Fruit fly (Drosophila melanogaster) whole organism, wandering third instar larva: ENCODE results near the gene Gr98b.

Experiments
- CG9705 ChIP-seq: fragments of 200-800 bp; sonication (Bioruptor generic); optimal IDR thresholded peaks from 2 replicates; lab custom pipeline; 2018; ENCODE audit warnings: missing biosample characterization, mild to moderate bottlenecking, missing genetic modification characterization
- Hnf4 ChIP-seq: fragments of 200-800 bp; sonication (Bioruptor generic); optimal IDR thresholded peaks from 2 replicates; lab custom pipeline; 2016; ENCODE audit warnings: missing biosample characterization, mild to moderate bottlenecking, missing genetic modification characterization
- Hr78 ChIP-seq: fragments of >200 bp; optimal IDR thresholded peaks from 2 replicates; lab custom pipeline; 2017; ENCODE audit warnings: missing biosample characterization, missing genetic modification characterization
- Mio ChIP-seq: sonication (Bioruptor generic); optimal IDR thresholded peaks from 2 replicates; lab custom pipeline; 2016; ENCODE audit warnings: missing biosample characterization, missing genetic modification characterization
- N ChIP-seq: fragments of >200 bp; optimal IDR thresholded peaks from 2 replicates; lab custom pipeline; 2018; ENCODE audit warnings: missing biosample characterization, missing external identifiers, missing genetic modification characterization
- OdsH ChIP-seq: fragments of 200-800 bp; sonication (Bioruptor generic); optimal IDR thresholded peaks from 2 replicates; lab custom pipeline; 2016; ENCODE audit warnings: missing biosample characterization, mild to moderate bottlenecking, missing genetic modification characterization
- Sp1 ChIP-seq: fragments of 200-800 bp; sonication (Bioruptor generic); optimal IDR thresholded peaks from 3 replicates; lab custom pipeline; 2019; ENCODE audit warnings: missing biosample characterization, mild to moderate bottlenecking, missing genetic modification characterization, moderate library complexity
- br ChIP-seq: fragments of 200-800 bp; sonication (Bioruptor generic); optimal IDR thresholded peaks from 2 replicates; lab custom pipeline; 2016; ENCODE audit warnings: missing biosample characterization, missing genetic modification characterization
- brk ChIP-seq: fragments of 200-800 bp; sonication (Bioruptor generic); optimal IDR thresholded peaks from 2 replicates; lab custom pipeline; 2016; ENCODE audit warnings: missing biosample characterization, mild to moderate bottlenecking, missing genetic modification characterization
- dl ChIP-seq, 2 experiments: fragments of 175-275, 200-275 bp in 1 of 2; fragments of 200-275 bp in 1 of 2; sonication (Bioruptor generic); optimal IDR thresholded peaks; lab custom pipeline; 2018; ENCODE audit warnings: mild to moderate bottlenecking in 2 of 2, missing biosample characterization in 2 of 2, missing genetic modification characterization in 2 of 2, moderate library complexity in 2 of 2; ENCODE audit not compliant: partially characterized antibody in 2 of 2, insufficient read depth in 1 of 2
- fru ChIP-seq: fragments of 200-800 bp; sonication (Bioruptor generic); optimal IDR thresholded peaks from 3 replicates; lab custom pipeline; 2016; ENCODE audit warnings: missing biosample characterization, mild to moderate bottlenecking, missing genetic modification characterization
- psq ChIP-seq: fragments of 200-800 bp; sonication (Bioruptor generic); optimal IDR thresholded peaks from 3 replicates; lab custom pipeline; 2017; ENCODE audit warnings: missing biosample characterization, mild to moderate bottlenecking, missing genetic modification characterization, moderate library complexity
- rgr ChIP-seq: fragments of 200-800 bp; sonication (Bioruptor generic); optimal IDR thresholded peaks from 3 replicates; lab custom pipeline; 2016; ENCODE audit warnings: missing biosample characterization, mild to moderate bottlenecking, missing genetic modification characterization

dm6 chr3R:27557970-27558659, 15.8 kb downstream of the Gr98b start:
- no peak for TF ChIP-seq Hnf4 (GFP tag; lab: Kevin White, UChicago)
- TF ChIP-seq psq (GFP tag; lab: Kevin White, UChicago) = no peak
- TF ChIP-seq Mio (GFP tag; lab: Kevin White, UChicago) = no peak
- TF ChIP-seq OdsH = no peak
- TF ChIP-seq N = no peak
- no peak for TF ChIP-seq fru (GFP tag; lab: Kevin White, UChicago)
- no peak for TF ChIP-seq Hr78 (GFP tag; lab: Kevin White, UChicago)
- TF ChIP-seq brk = no peak
- no peak for TF ChIP-seq br
- no peak for TF ChIP-seq CG9705
- no peak for TF ChIP-seq Sp1 (GFP tag; lab: Kevin White, UChicago)
- no peak for TF ChIP-seq rgr
- no peak for TF ChIP-seq dl (GFP tag; optimal IDR thresholded peaks at IDR 0.05; lab: Kevin White, UChicago; ENCODE audit: insufficient read depth in 1 of 2, partially characterized antibody in 2 of 2)
